Worm (Caenorhabditis elegans) whole organism, midembryonic: ENCODE results near the gene srx-121.

Experiments
- flt-1 ChIP-seq: fragments of 200-800 bp; sonication (Bioruptor generic); IDR thresholded peaks from 2 replicates; pipeline ENCODE4 v1.3.6; 2022; ENCODE audit warnings: missing genetic modification characterization, missing compliant biosample characterization
- klf-2 ChIP-seq: fragments of 200-800 bp; sonication (Bioruptor generic); conservative IDR thresholded peaks from 2 replicates; pipeline ENCODE4 v1.3.6; 2022; ENCODE audit warnings: missing genetic modification reagents, missing genetic modification characterization, missing compliant biosample characterization
- med-1 ChIP-seq: sonication (generic microtip); optimal IDR thresholded peaks from 2 replicates; lab custom pipeline; 2017; ENCODE audit warnings: missing genetic modification characterization, mild to moderate bottlenecking, missing compliant biosample characterization, antibody characterized with exemption, missing genetic modification reagents; ENCODE audit not compliant: insufficient read depth
- tab-1 ChIP-seq: fragments of 200-800 bp; sonication (Bioruptor generic); IDR thresholded peaks from 2 replicates; pipeline ENCODE4 v1.3.6; 2022; ENCODE audit warnings: missing genetic modification characterization, missing compliant biosample characterization
- ztf-23 ChIP-seq: fragments of 200-800 bp; sonication (Bioruptor generic); IDR thresholded peaks from 2 replicates; pipeline ENCODE4 v1.3.6; 2022; ENCODE audit warnings: missing genetic modification reagents, missing genetic modification characterization, missing compliant biosample characterization
- ztf-29 ChIP-seq: fragments of 200-800 bp; sonication (Bioruptor generic); IDR thresholded peaks from 2 replicates; pipeline ENCODE4 v1.3.6; 2022; ENCODE audit warnings: missing genetic modification reagents, missing genetic modification characterization, missing compliant biosample characterization

DNA sequence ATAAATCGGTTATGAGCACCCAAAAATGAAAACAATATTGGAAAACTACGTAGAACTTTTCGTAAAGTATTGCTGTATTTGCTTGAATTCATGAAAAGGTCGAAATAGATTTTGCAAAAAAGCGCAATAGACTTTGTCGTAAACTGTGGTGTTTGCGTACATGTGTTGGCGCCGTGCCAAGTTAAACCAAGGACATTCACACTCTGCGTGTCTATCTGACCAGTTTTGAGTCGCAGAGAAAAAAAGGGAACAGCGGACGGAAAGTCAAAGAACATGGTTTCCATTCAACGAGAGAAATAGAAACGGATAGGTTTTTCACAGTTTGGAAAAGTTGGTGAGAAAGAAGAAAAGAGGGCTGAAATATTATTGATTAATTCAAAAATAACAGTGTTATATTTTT lies 18.4 kb upstream of the srx-121 start:
- no peak for TF ChIP-seq tab-1 (GFP tag; lab: Robert Waterston, UW)
- no peak for TF ChIP-seq ztf-23
- TF ChIP-seq flt-1 = no peak
- no peak for TF ChIP-seq klf-2 (GFP tag; lab: Robert Waterston, UW)
- TF ChIP-seq ztf-29 (GFP tag; lab: Robert Waterston, UW) = no peak
- TF ChIP-seq med-1 = no peak
